Fruit fly (Drosophila melanogaster): ENCODE results near the gene Prtl99C.

DNA sequence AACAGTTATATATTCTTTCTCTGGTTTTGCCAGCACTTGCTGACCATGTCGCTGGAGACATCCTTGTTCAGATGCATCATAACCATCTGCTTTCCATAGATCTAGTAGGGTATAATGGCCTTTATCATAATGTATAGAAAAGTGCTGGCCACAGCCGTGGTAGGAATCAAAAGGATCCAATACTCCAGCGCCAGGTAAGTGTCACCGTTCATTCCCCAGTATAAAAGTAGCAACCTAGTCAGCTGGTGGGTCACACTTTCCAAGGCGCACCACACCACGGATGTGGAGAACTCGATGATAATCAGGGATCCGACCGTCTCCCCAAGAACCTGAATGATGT is at the start of gene Prtl99C:
- TF ChIP-seq EcR (GFP tag; optimal IDR thresholded peaks at IDR 0.05): no peak
- TF ChIP-seq CG13204 (GFP tag; optimal IDR thresholded peaks at IDR 0.05): no peak
- TF ChIP-seq CG15710 (tag; optimal IDR thresholded peaks at IDR 0.05): no peak
- TF ChIP-seq CG4496 (GFP tag; IDR thresholded peaks at IDR 0.05): no peak
- TF ChIP-seq fd96Ca (GFP tag; IDR thresholded peaks at IDR 0.05): no peak

Measured in whole organism, pupa.